Worm (Caenorhabditis elegans) whole organism, L4 larva: Measurements from ENCODE around the gene ceh-1.

Experiments
- ceh-28 ChIP-seq: fragments of 150-350 bp; optimal IDR thresholded peaks from 2 replicates; lab custom pipeline; 2014; ENCODE audit warnings: missing biosample characterization, missing genetic modification reagents, missing genetic modification characterization
- dpl-1 ChIP-seq: fragments of 150-350 bp; optimal IDR thresholded peaks from 2 replicates; lab custom pipeline; 2014; ENCODE audit warnings: missing biosample characterization, missing genetic modification reagents, missing genetic modification characterization

DNA sequence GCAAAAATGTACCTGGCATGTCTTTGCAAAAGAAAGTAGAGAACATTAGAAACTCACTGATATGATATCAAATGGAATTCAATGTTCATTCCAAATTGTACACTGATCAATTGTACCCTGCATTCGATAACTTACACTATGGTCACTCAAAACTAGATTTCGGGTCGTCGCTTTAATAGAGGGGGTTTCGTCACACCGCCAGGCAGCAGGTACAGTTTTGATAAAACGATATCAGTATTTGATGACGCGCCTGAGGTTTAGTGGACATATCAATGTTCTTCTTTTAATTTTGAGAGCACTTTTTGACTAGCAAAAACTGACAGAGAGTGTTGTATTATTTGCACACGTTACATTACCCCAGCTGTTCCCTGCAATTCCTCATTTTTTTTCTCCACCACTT is 17.8 kb downstream of the ceh-1 start:
- TF ChIP-seq ceh-28: no peak
- TF ChIP-seq dpl-1 (GFP tag; lab: Kevin White, UChicago): no peak
